Worm (Caenorhabditis elegans) whole organism, L4 larva: ENCODE results near the gene pdfr-1.

Source experiments
- D1046.2 ChIP-seq: fragments of 200-800 bp; sonication (Bioruptor generic); IDR thresholded peaks from 2 replicates; pipeline ENCODE4 v1.3.6; 2022; ENCODE audit warnings: missing genetic modification characterization, missing compliant biosample characterization
- Y105C5A.15 ChIP-seq: fragments of 200-800 bp; sonication (Bioruptor generic); IDR thresholded peaks from 2 replicates; pipeline ENCODE4 v1.3.6; 2022; ENCODE audit warnings: missing genetic modification characterization, missing compliant biosample characterization
- Y5F2A.4 ChIP-seq: fragments of 200-800 bp; sonication (Bioruptor generic); optimal IDR thresholded peaks from 2 replicates; lab custom pipeline; 2018; ENCODE audit warnings: mild to moderate bottlenecking, missing genetic modification characterization, missing compliant biosample characterization
- Y75B8A.6 ChIP-seq: fragments of 200-800 bp; sonication (Bioruptor generic); IDR thresholded peaks from 2 replicates; pipeline ENCODE4 v1.3.6; 2022; ENCODE audit warnings: missing genetic modification reagents, missing genetic modification characterization, missing compliant biosample characterization
- arid-1 ChIP-seq: fragments of 200-800 bp; sonication (Bioruptor generic); conservative IDR thresholded peaks from 2 replicates; pipeline ENCODE4 v1.3.6; 2022; ENCODE audit warnings: missing genetic modification reagents, missing genetic modification characterization, missing compliant biosample characterization
- ceh-28 ChIP-seq: fragments of 150-350 bp; optimal IDR thresholded peaks from 2 replicates; lab custom pipeline; 2014; ENCODE audit warnings: missing biosample characterization, missing genetic modification reagents, missing genetic modification characterization
- ceh-44 ChIP-seq: fragments of 200-800 bp; sonication (Bioruptor generic); IDR thresholded peaks from 2 replicates; pipeline ENCODE4 v1.3.6; 2022; ENCODE audit warnings: missing genetic modification reagents, missing genetic modification characterization, missing compliant biosample characterization
- ces-1 ChIP-seq: fragments of 150-350 bp; sonication (generic microtip); optimal IDR thresholded peaks from 4 replicates; lab custom pipeline; 2014; ENCODE audit warnings: missing biosample characterization, missing genetic modification reagents, missing genetic modification characterization
- ctbp-1 ChIP-seq: fragments of 200-800 bp; sonication (Bioruptor generic); IDR thresholded peaks from 2 replicates; pipeline ENCODE4 v1.3.6; 2022; ENCODE audit warnings: missing genetic modification reagents, missing genetic modification characterization, missing compliant biosample characterization
- daf-8 ChIP-seq: fragments of 200-800 bp; sonication (Bioruptor generic); IDR thresholded peaks from 2 replicates; pipeline ENCODE4 v1.3.6; 2022; ENCODE audit warnings: missing genetic modification characterization, missing compliant biosample characterization
- dmd-6 ChIP-seq: fragments of 200-800 bp; sonication (Bioruptor generic); IDR thresholded peaks from 2 replicates; pipeline ENCODE4 v1.3.6; 2022; ENCODE audit warnings: missing genetic modification reagents, missing genetic modification characterization, missing compliant biosample characterization
- dmd-8 ChIP-seq: fragments of 200-800 bp; sonication (Bioruptor generic); IDR thresholded peaks from 2 replicates; pipeline ENCODE4 v1.3.6; 2022; ENCODE audit warnings: missing genetic modification characterization, missing compliant biosample characterization
- dmd-9 ChIP-seq: fragments of 200-800 bp; sonication (Bioruptor generic); IDR thresholded peaks from 2 replicates; pipeline ENCODE4 v1.3.6; 2022; ENCODE audit warnings: missing genetic modification reagents, missing genetic modification characterization, missing compliant biosample characterization
- duxl-1 ChIP-seq: sonication (generic microtip); optimal IDR thresholded peaks from 2 replicates; lab custom pipeline; 2016; ENCODE audit warnings: mild to moderate bottlenecking, missing genetic modification characterization, moderate library complexity, missing compliant biosample characterization; ENCODE audit not compliant: poor library complexity
- egl-27 ChIP-seq: sonication (generic microtip); optimal IDR thresholded peaks from 3 replicates; lab custom pipeline; 2017; ENCODE audit warnings: missing biosample characterization, missing genetic modification reagents, missing genetic modification characterization
- fkh-10 ChIP-seq: fragments of 150-350 bp; optimal IDR thresholded peaks from 2 replicates; lab custom pipeline; 2014; ENCODE audit warnings: missing biosample characterization, missing genetic modification reagents, missing genetic modification characterization
- hmg-1.1 ChIP-seq: fragments of 200-800 bp; sonication (Bioruptor generic); IDR thresholded peaks from 2 replicates; pipeline ENCODE4 v1.3.6; 2022; ENCODE audit warnings: missing genetic modification reagents, missing genetic modification characterization, missing compliant biosample characterization
- jun-1 ChIP-seq: fragments of 150-350 bp; optimal IDR thresholded peaks from 2 replicates; lab custom pipeline; 2014; ENCODE audit warnings: missing biosample characterization, missing genetic modification reagents, missing genetic modification characterization
- lin-29 ChIP-seq: fragments of 200-800 bp; sonication (Bioruptor generic); IDR thresholded peaks from 2 replicates; pipeline ENCODE4 v1.3.6; 2022; ENCODE audit warnings: missing genetic modification reagents, missing genetic modification characterization, missing compliant biosample characterization
- lin-38 ChIP-seq: fragments of 200-800 bp; sonication (Bioruptor generic); IDR thresholded peaks from 2 replicates; pipeline ENCODE4 v1.3.6; 2022; ENCODE audit warnings: missing genetic modification reagents, missing genetic modification characterization, missing compliant biosample characterization
- lir-3 ChIP-seq: sonication (generic microtip); optimal IDR thresholded peaks from 2 replicates; lab custom pipeline; 2016; ENCODE audit warnings: mild to moderate bottlenecking, missing genetic modification characterization, missing compliant biosample characterization
- madf-5 ChIP-seq, 2 experiments: fragments of 200-800 bp; sonication (Bioruptor generic); IDR thresholded peaks; 2 replicates each; pipeline ENCODE4 v1.3.6; 2022; ENCODE audit warnings: missing compliant biosample characterization in 2 of 2, missing genetic modification characterization in 2 of 2
- mdl-1 ChIP-seq, 2 experiments: fragments of 150-350 bp in 1 of 2; sonication (generic microtip) in 1 of 2; optimal IDR thresholded peaks; 2 replicates each; lab custom pipeline; 2014 to 2017; ENCODE audit warnings: missing biosample characterization in 2 of 2, missing genetic modification characterization in 2 of 2
- mes-2 ChIP-seq: sonication (generic microtip); optimal IDR thresholded peaks from 2 replicates; lab custom pipeline; 2016; ENCODE audit warnings: missing genotype, mild to moderate bottlenecking, missing genetic modification characterization, missing compliant biosample characterization; ENCODE audit not compliant: poor library complexity, severe bottlenecking
- nhr-10 ChIP-seq: fragments of 150-350 bp; optimal IDR thresholded peaks from 2 replicates; lab custom pipeline; 2014; ENCODE audit warnings: missing biosample characterization, missing genetic modification characterization
- nhr-237 ChIP-seq: sonication (generic microtip); optimal IDR thresholded peaks from 2 replicates; lab custom pipeline; 2017; ENCODE audit warnings: missing biosample characterization, missing genetic modification characterization
- nhr-28 ChIP-seq: fragments of 150-350 bp; optimal IDR thresholded peaks from 2 replicates; lab custom pipeline; 2014; ENCODE audit warnings: missing biosample characterization, missing genetic modification characterization
- pqm-1 ChIP-seq: sonication (generic microtip); optimal IDR thresholded peaks from 2 replicates; lab custom pipeline; 2017; ENCODE audit warnings: missing biosample characterization, missing genetic modification characterization
- sdz-12 ChIP-seq: fragments of 200-800 bp; sonication (Bioruptor generic); optimal IDR thresholded peaks from 2 replicates; lab custom pipeline; 2018; ENCODE audit warnings: mild to moderate bottlenecking, missing genetic modification characterization, missing compliant biosample characterization
- tra-1 ChIP-seq: fragments of 200-800 bp; sonication (Bioruptor generic); IDR thresholded peaks from 2 replicates; pipeline ENCODE4 v1.3.6; 2022; ENCODE audit warnings: missing genetic modification reagents, missing genetic modification characterization, missing compliant biosample characterization
- vab-7 ChIP-seq: fragments of 200-800 bp; sonication (Bioruptor generic); IDR thresholded peaks from 2 replicates; pipeline ENCODE4 v1.3.6; 2022; ENCODE audit warnings: missing genetic modification reagents, missing genetic modification characterization, missing compliant biosample characterization
- ztf-11 ChIP-seq: fragments of 150-350 bp; optimal IDR thresholded peaks from 2 replicates; lab custom pipeline; 2014; ENCODE audit warnings: missing biosample characterization, missing genetic modification characterization

pdfr-1 gene

ce11 chrIII:6653932-6654331 is 2.0 kb upstream of the pdfr-1 start:
- no peak for TF ChIP-seq ceh-28 (tag; lab: Kevin White, UChicago)
- TF ChIP-seq pqm-1 (tag; lab: Kevin White, UChicago): no peak
- TF ChIP-seq ces-1 (GFP tag; lab: Kevin White, UChicago): no peak
- TF ChIP-seq Y5F2A.4 (GFP tag; lab: Kevin White, UChicago): no peak
- TF ChIP-seq lin-29 (GFP tag; lab: Robert Waterston, UW): no peak
- TF ChIP-seq ceh-44 (GFP tag; lab: Robert Waterston, UW): no peak
- TF ChIP-seq sdz-12 (GFP tag; lab: Kevin White, UChicago): no peak
- no peak for TF ChIP-seq egl-27 (tag; lab: Kevin White, UChicago)
- no peak for TF ChIP-seq tra-1
- TF ChIP-seq Y75B8A.6 (GFP tag; lab: Robert Waterston, UW): no peak
- TF ChIP-seq mdl-1 (tag; optimal IDR thresholded peaks at IDR 0.05; lab: Kevin White, UChicago): no peak
- TF ChIP-seq dmd-6 (GFP tag; lab: Robert Waterston, UW): no peak
- no peak for TF ChIP-seq mes-2 (tag; lab: Kevin White, UChicago)
- no peak for TF ChIP-seq hmg-1.1 (GFP tag; lab: Robert Waterston, UW)
- TF ChIP-seq dmd-9: no peak
- no peak for TF ChIP-seq lir-3 (tag; lab: Kevin White, UChicago)
- TF ChIP-seq jun-1: no peak
- no peak for TF ChIP-seq ztf-11
- TF ChIP-seq Y105C5A.15: no peak

- TF ChIP-seq sdz-12 (GFP tag; lab: Kevin White, UChicago): no peak
- TF ChIP-seq hmg-1.1 (GFP tag; lab: Robert Waterston, UW): no peak
- TF ChIP-seq, all 104 proteins: peak for 0
Observed at ce11 chrIII:6647568-6647967, 4.3 kb downstream of the pdfr-1 start.

DNA sequence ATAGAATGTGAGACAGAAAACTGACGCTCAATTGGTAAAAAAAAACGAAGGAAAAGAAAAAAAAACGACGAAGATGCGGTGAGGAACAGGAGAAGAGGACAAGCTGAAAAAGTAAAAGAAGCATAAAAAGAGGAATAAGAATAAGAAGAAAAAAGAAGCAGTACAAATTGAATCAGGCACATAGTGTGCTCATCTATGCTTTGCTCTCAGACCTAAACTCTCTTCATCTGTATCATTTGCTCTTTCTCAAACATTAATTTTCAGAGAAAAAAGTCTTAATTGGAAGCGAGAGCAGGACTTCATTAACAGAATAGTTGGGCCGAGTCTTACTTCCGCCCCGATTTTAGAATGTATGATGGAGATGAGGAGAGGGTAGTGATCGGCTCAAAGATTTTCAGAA is 5.0 kb downstream of the pdfr-1 start:
- TF ChIP-seq ces-1 (GFP tag; lab: Kevin White, UChicago) (peak; percentile 77), fkh-10 (peak; percentile 46), madf-5 (GFP tag; IDR thresholded peaks at IDR 0.05; lab: Robert Waterston, UW) (no peak), ctbp-1 (GFP tag; lab: Robert Waterston, UW) (0 out of 2 replicates have a peak, but pooled peaks have one; percentile 54)
- TF ChIP-seq, all 104 proteins: peak for 3

DNA sequence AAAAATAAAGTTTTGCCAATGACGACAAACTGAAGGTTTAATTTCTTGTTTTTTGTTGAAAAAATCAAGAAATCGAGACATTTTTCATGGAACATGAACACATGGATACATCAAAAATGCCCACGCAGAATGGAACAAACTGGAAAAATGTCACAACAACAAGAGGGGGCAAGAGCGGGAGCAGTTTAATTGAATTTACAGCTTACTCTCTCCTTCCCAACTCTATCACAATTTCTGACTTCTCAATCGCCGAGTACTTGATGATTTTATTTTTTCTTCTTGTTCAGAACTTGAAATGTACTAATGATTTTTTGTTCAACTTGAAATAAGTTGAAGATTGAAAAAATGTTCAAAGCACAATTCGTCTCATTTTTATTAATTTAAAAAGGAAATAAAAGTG is 6.6 kb downstream of the pdfr-1 start:
- TF ChIP-seq lin-29 (GFP tag; lab: Robert Waterston, UW) (no peak), D1046.2 (no peak), nhr-28 (tag; lab: Kevin White, UChicago) (no peak), nhr-10 (tag; lab: Kevin White, UChicago) (no peak), fkh-10 (peak; percentile 8), ces-1 (GFP tag; lab: Kevin White, UChicago) (peak; percentile 49)

DNA sequence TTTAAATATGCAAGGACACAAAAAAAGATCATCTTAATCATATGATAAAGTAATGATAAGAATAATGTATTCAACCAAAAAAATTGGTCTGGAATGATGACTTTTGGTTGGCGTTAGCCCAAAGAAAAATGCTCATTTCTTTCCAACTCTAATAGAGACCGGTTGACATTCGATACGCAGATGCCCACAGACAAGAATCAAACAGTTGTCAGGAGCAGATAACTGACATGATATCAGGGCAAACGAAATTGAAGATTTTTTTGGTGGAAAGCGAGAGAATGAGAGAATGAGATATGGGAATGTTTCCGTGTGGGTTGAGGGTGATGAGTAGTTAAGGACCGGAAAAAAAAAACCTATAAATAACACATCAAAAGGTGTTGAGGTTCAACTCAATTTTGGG is 12.9 kb downstream of the pdfr-1 start:
- TF ChIP-seq duxl-1 (tag; lab: Kevin White, UChicago): no peak
- TF ChIP-seq tra-1: no peak
- no peak for TF ChIP-seq fkh-10
- TF ChIP-seq arid-1: no peak
- no peak for TF ChIP-seq nhr-237 (tag; lab: Kevin White, UChicago)
- TF ChIP-seq daf-8 (GFP tag; lab: Robert Waterston, UW): no peak

- TF ChIP-seq vab-7 (peak; percentile 44; the same call in 1 of the 2 replicates), madf-5 (GFP tag; IDR thresholded peaks at IDR 0.05; lab: Robert Waterston, UW) (0 out of 4 replicates have a peak, but pooled peaks of 1 of the 2 experiments have one; percentile 53), lin-38 (peak; percentile 70), Y105C5A.15 (0 out of 2 replicates have a peak, but pooled peaks have one; percentile 51), arid-1 (0 out of 2 replicates have a peak, but pooled peaks have one; percentile 23), dmd-8 (GFP tag; lab: Robert Waterston, UW) (0 out of 2 replicates have a peak, but pooled peaks have one; percentile 59)
Observed at ce11 chrIII:6628769-6629168, 23.1 kb downstream of the pdfr-1 start.
